Fruit fly (Drosophila melanogaster) whole organism, embryonic: Measurements from ENCODE around the gene Tctp.

Experiments used
- Atf6 ChIP-seq: fragments of 200-800 bp; sonication (Bioruptor generic); IDR thresholded peaks from 2 replicates; pipeline ENCODE4 v1.3.6; 2022; ENCODE audit warnings: missing biosample characterization, missing genetic modification characterization
- B-H2 ChIP-seq: fragments of 200-800 bp; sonication (Bioruptor generic); optimal IDR thresholded peaks from 2 replicates; lab custom pipeline; 2018; ENCODE audit warnings: missing biosample characterization, mild to moderate bottlenecking, missing genetic modification characterization
- Bgb ChIP-seq: fragments of 200-800 bp; sonication (Bioruptor generic); IDR thresholded peaks from 2 replicates; pipeline ENCODE4 v1.3.6; 2022; ENCODE audit warnings: missing biosample characterization, missing genetic modification characterization; ENCODE audit not compliant: partially characterized antibody
- Bteb2 ChIP-seq: fragments of 200-800 bp; sonication (Bioruptor generic); optimal IDR thresholded peaks from 2 replicates; lab custom pipeline; 2016; ENCODE audit warnings: missing biosample characterization, missing genetic modification characterization
- CG10147 ChIP-seq: fragments of 200-800 bp; sonication (Bioruptor generic); optimal IDR thresholded peaks from 2 replicates; lab custom pipeline; 2019; ENCODE audit warnings: missing biosample characterization, mild to moderate bottlenecking, missing genetic modification characterization, moderate library complexity
- CG10462 ChIP-seq: fragments of 200-800 bp; sonication (Bioruptor generic); optimal IDR thresholded peaks from 2 replicates; lab custom pipeline; 2016; ENCODE audit warnings: missing biosample characterization, missing genetic modification characterization
- CG10979 ChIP-seq: fragments of 200-800 bp; sonication (Bioruptor generic); optimal IDR thresholded peaks from 2 replicates; lab custom pipeline; 2018; ENCODE audit warnings: missing biosample characterization, mild to moderate bottlenecking, missing genetic modification characterization, moderate library complexity
- CG15479 ChIP-seq: fragments of 200-800 bp; sonication (Bioruptor generic); optimal IDR thresholded peaks from 3 replicates; lab custom pipeline; 2019; ENCODE audit warnings: missing biosample characterization, mild to moderate bottlenecking, missing genetic modification characterization, moderate library complexity
- CG15696 ChIP-seq: fragments of 200-800 bp; sonication (Bioruptor generic); optimal IDR thresholded peaks from 2 replicates; lab custom pipeline; 2019; ENCODE audit warnings: missing biosample characterization, mild to moderate bottlenecking, missing genetic modification characterization, moderate library complexity
- CG1602 ChIP-seq: fragments of 200-800 bp; sonication (Bioruptor generic); optimal IDR thresholded peaks from 3 replicates; lab custom pipeline; 2016; ENCODE audit warnings: missing biosample characterization, missing genetic modification characterization
- CG17359 ChIP-seq: fragments of 200-800 bp; sonication (Bioruptor generic); optimal IDR thresholded peaks from 3 replicates; lab custom pipeline; 2018; ENCODE audit warnings: missing biosample characterization, mild to moderate bottlenecking, missing genetic modification characterization, moderate library complexity
- CG42726 ChIP-seq: fragments of 200-800 bp; sonication (Bioruptor generic); IDR thresholded peaks from 2 replicates; pipeline ENCODE4 v1.3.6; 2022; ENCODE audit warnings: missing biosample characterization, missing genetic modification characterization; ENCODE audit not compliant: partially characterized antibody
- CG6175 ChIP-seq: fragments of 200-800 bp; sonication (Bioruptor generic); IDR thresholded peaks from 3 replicates; pipeline ENCODE4 v1.3.6; 2022; ENCODE audit warnings: missing biosample characterization, missing genetic modification characterization
- CG7786 ChIP-seq: fragments of 200-800 bp; sonication (Bioruptor generic); optimal IDR thresholded peaks from 2 replicates; lab custom pipeline; 2016; ENCODE audit warnings: missing biosample characterization, missing genetic modification characterization
- CG7839 ChIP-seq: fragments of 200-800 bp; sonication (Bioruptor generic); optimal IDR thresholded peaks from 3 replicates; lab custom pipeline; 2018; ENCODE audit warnings: missing biosample characterization, mild to moderate bottlenecking, missing genetic modification characterization, moderate library complexity
- CG8290 ChIP-seq, 3 experiments: fragments of 200-800 bp; sonication (Bioruptor generic); optimal IDR thresholded peaks; 2 replicates each; lab custom pipeline; 2016 to 2019; ENCODE audit warnings: missing biosample characterization in 3 of 3, missing genetic modification characterization in 3 of 3, mild to moderate bottlenecking in 2 of 3, moderate library complexity in 1 of 3
- CG8765 ChIP-seq: fragments of 200-800 bp; sonication (Bioruptor generic); IDR thresholded peaks from 2 replicates; pipeline ENCODE4 v1.3.6; 2022; ENCODE audit warnings: missing biosample characterization, missing genetic modification characterization
- CG9437 ChIP-seq: fragments of 200-800 bp; sonication (Bioruptor generic); optimal IDR thresholded peaks from 2 replicates; lab custom pipeline; 2018; ENCODE audit warnings: missing biosample characterization, mild to moderate bottlenecking, missing genetic modification characterization
- CHES-1-like ChIP-seq: fragments of 200-800 bp; sonication (Bioruptor generic); optimal IDR thresholded peaks from 2 replicates; lab custom pipeline; 2016; ENCODE audit warnings: missing biosample characterization, missing genetic modification characterization
- CoRest ChIP-seq: fragments of 200-800 bp; sonication (Bioruptor generic); optimal IDR thresholded peaks from 3 replicates; lab custom pipeline; 2018; ENCODE audit warnings: missing biosample characterization, mild to moderate bottlenecking, missing genetic modification characterization, moderate library complexity
- ERR ChIP-seq: fragments of 200-800 bp; sonication (Bioruptor generic); optimal IDR thresholded peaks from 2 replicates; lab custom pipeline; 2016; ENCODE audit warnings: missing biosample characterization, missing genetic modification characterization
- Ets97D ChIP-seq: fragments of 200-800 bp; sonication (Bioruptor generic); optimal IDR thresholded peaks from 3 replicates; lab custom pipeline; 2016; ENCODE audit warnings: missing biosample characterization, missing genetic modification characterization
- Fer2 ChIP-seq: fragments of 200-800 bp; sonication (Bioruptor generic); optimal IDR thresholded peaks from 2 replicates; lab custom pipeline; 2018; ENCODE audit warnings: missing biosample characterization, mild to moderate bottlenecking, missing genetic modification characterization, moderate library complexity
- HLHmδ ChIP-seq: fragments of 200-800 bp; sonication (Bioruptor generic); optimal IDR thresholded peaks from 2 replicates; lab custom pipeline; 2018; ENCODE audit warnings: missing biosample characterization, mild to moderate bottlenecking, missing genetic modification characterization, moderate library complexity
- HmgZ ChIP-seq: fragments of 200-800 bp; sonication (Bioruptor generic); optimal IDR thresholded peaks from 2 replicates; lab custom pipeline; 2018; ENCODE audit warnings: missing biosample characterization, mild to moderate bottlenecking, missing genetic modification characterization
- Hr51 ChIP-seq, 2 experiments: fragments of 200-800 bp; sonication (Bioruptor generic); optimal IDR thresholded peaks; 2 replicates in 1 of 2; 3 replicates in 1 of 2; lab custom pipeline; 2016 to 2018; ENCODE audit warnings: missing biosample characterization in 2 of 2, missing genetic modification characterization in 2 of 2, mild to moderate bottlenecking in 1 of 2, moderate library complexity in 1 of 2
- NC2α ChIP-seq: fragments of 200-800 bp; sonication (Bioruptor generic); optimal IDR thresholded peaks from 2 replicates; lab custom pipeline; 2016; ENCODE audit warnings: missing biosample characterization, missing genetic modification characterization
- Pdp1 ChIP-seq, 2 experiments: fragments of 200-800 bp; sonication (Bioruptor generic); optimal IDR thresholded peaks; 3 replicates each; lab custom pipeline; 2016; ENCODE audit warnings: missing biosample characterization in 2 of 2, missing genetic modification characterization in 2 of 2, mild to moderate bottlenecking in 1 of 2, moderate library complexity in 1 of 2
- amos ChIP-seq: fragments of 200-800 bp; sonication (Bioruptor generic); IDR thresholded peaks from 2 replicates; pipeline ENCODE4 v1.3.6; 2022; ENCODE audit warnings: missing biosample characterization, missing genetic modification characterization; ENCODE audit not compliant: partially characterized antibody
- ase ChIP-seq: fragments of 200-800 bp; sonication (Bioruptor generic); IDR thresholded peaks from 3 replicates; pipeline ENCODE4 v1.3.6; 2022; ENCODE audit warnings: missing biosample characterization, missing genetic modification characterization
- br ChIP-seq: fragments of >200 bp; optimal IDR thresholded peaks from 2 replicates; lab custom pipeline; 2017
- bsh ChIP-seq, 2 experiments: fragments of 200-800 bp; sonication (Bioruptor generic); optimal IDR thresholded peaks; 2 replicates each; lab custom pipeline; 2017 to 2018; ENCODE audit warnings: mild to moderate bottlenecking in 2 of 2, missing biosample characterization in 2 of 2, missing genetic modification characterization in 2 of 2, moderate library complexity in 1 of 2
- cato ChIP-seq: fragments of 200-800 bp; sonication (Bioruptor generic); optimal IDR thresholded peaks from 2 replicates; lab custom pipeline; 2016; ENCODE audit warnings: missing biosample characterization, missing genetic modification characterization, borderline replicate concordance
- ci ChIP-seq: fragments of 200-800 bp; sonication (Bioruptor generic); IDR thresholded peaks from 3 replicates; pipeline ENCODE4 v1.3.6; 2022; ENCODE audit warnings: missing biosample characterization, missing genetic modification characterization
- corto ChIP-seq: fragments of 200-800 bp; sonication (Bioruptor generic); optimal IDR thresholded peaks from 2 replicates; lab custom pipeline; 2016; ENCODE audit warnings: missing biosample characterization, mild to moderate bottlenecking, missing genetic modification characterization, moderate library complexity
- crol ChIP-seq: fragments of 200-800 bp; sonication (Bioruptor generic); IDR thresholded peaks from 2 replicates; pipeline ENCODE4 v1.3.6; 2022; ENCODE audit warnings: missing biosample characterization, missing genetic modification characterization
- cwo ChIP-seq: fragments of 200-800 bp; sonication (Bioruptor generic); optimal IDR thresholded peaks from 3 replicates; lab custom pipeline; 2017; ENCODE audit warnings: missing biosample characterization, missing genetic modification characterization, mild to moderate bottlenecking, moderate library complexity, missing genetic modification reagents
- dimm ChIP-seq: fragments of 200-800 bp; sonication (Bioruptor generic); IDR thresholded peaks from 2 replicates; pipeline ENCODE4 v1.3.6; 2022; ENCODE audit warnings: missing biosample characterization, missing genetic modification characterization
- disco-r ChIP-seq: fragments of 200-800 bp; sonication (Bioruptor generic); optimal IDR thresholded peaks from 2 replicates; lab custom pipeline; 2016; ENCODE audit warnings: missing biosample characterization, missing genetic modification characterization
- fd96Cb ChIP-seq: fragments of 200-800 bp; sonication (Bioruptor generic); optimal IDR thresholded peaks from 2 replicates; lab custom pipeline; 2018; ENCODE audit warnings: missing biosample characterization, mild to moderate bottlenecking, missing genetic modification characterization, moderate library complexity
- her ChIP-seq: fragments of 200-800 bp; sonication (Bioruptor generic); optimal IDR thresholded peaks from 2 replicates; lab custom pipeline; 2016; ENCODE audit warnings: missing biosample characterization, missing genetic modification characterization
- pb ChIP-seq: fragments of 200-800 bp; sonication (Bioruptor generic); optimal IDR thresholded peaks from 3 replicates; lab custom pipeline; 2016; ENCODE audit warnings: missing biosample characterization, missing genetic modification characterization
- peb ChIP-seq: fragments of 200-800 bp; sonication (Bioruptor generic); IDR thresholded peaks from 2 replicates; pipeline ENCODE4 v1.3.6; 2022; ENCODE audit warnings: missing biosample characterization, missing genetic modification characterization
- ro ChIP-seq: fragments of 200-800 bp; sonication (Bioruptor generic); IDR thresholded peaks from 2 replicates; pipeline ENCODE4 v1.3.6; 2022; ENCODE audit warnings: missing biosample characterization, missing genetic modification characterization
- schlank ChIP-seq: fragments of 200-800 bp; sonication (Bioruptor generic); optimal IDR thresholded peaks from 2 replicates; lab custom pipeline; 2018; ENCODE audit warnings: missing biosample characterization, mild to moderate bottlenecking, missing genetic modification characterization
- sisA ChIP-seq: fragments of 200-800 bp; sonication (Bioruptor generic); IDR thresholded peaks from 2 replicates; pipeline ENCODE4 v1.3.6; 2022; ENCODE audit warnings: missing biosample characterization, missing genetic modification characterization
- slp2 ChIP-seq: fragments of 200-800 bp; sonication (Bioruptor generic); optimal IDR thresholded peaks from 2 replicates; lab custom pipeline; 2016; ENCODE audit warnings: missing biosample characterization, missing genetic modification characterization
- sna ChIP-seq: fragments of 200-800 bp; sonication (Bioruptor generic); IDR thresholded peaks from 2 replicates; pipeline ENCODE4 v1.3.6; 2022; ENCODE audit warnings: missing biosample characterization, missing genetic modification characterization; ENCODE audit not compliant: partially characterized antibody

Tctp gene

DNA sequence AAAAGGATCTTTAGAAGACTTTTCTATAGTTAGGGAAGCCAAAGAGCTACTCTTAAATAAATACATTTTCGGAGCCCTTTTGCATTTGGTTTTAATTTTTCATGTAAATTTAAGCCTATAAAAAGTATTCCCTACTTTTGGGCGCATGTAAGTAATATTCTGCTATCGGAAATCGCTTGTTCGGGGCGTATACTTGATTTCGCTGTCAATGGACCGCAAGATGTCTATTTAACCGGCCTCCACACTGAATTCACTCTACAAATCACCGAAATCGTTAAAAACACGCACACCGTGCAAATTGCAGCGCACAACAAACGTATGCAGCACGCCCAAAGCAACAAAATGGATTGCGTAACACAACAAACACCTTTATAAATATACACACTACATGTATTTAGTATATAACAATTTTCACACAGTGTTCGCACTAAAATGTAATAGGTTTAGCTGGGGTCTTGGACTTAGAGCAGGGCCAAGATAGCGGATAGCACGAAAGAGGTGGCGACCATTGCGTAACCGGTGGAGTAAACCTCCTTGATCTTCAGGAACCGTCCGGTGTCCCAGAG, 1.2 kb upstream of the Tctp start (continued):
- TF ChIP-seq ro (no peak), CHES-1-like (GFP tag; lab: Kevin White, UChicago) (no peak), Atf6 (GFP tag; lab: Robert Waterston, UW) (0 out of 2 replicates have a peak, but pooled peaks have one; percentile 8), cato (GFP tag; lab: Kevin White, UChicago) (no peak), Ets97D (GFP tag; lab: Kevin White, UChicago) (peak; percentile 96), Pdp1 (GFP tag; optimal IDR thresholded peaks at IDR 0.05; lab: Kevin White, UChicago) (peak in 1 of 2 experiments; percentile 98), B-H2 (GFP tag; lab: Kevin White, UChicago) (no peak), HmgZ (peak; percentile 39), NC2α (GFP tag; lab: Kevin White, UChicago) (no peak), sisA (no peak), br (no peak), sna (GFP tag; lab: Robert Waterston, UW) (no peak), CG7839 (tag; lab: Kevin White, UChicago) (peak; percentile 11), schlank (no peak), CG10979 (tag; lab: Kevin White, UChicago) (peak; percentile 83), CG10462 (GFP tag; lab: Kevin White, UChicago) (no peak), CG8290 (GFP tag; optimal IDR thresholded peaks at IDR 0.05; lab: Kevin White, UChicago) (no peak), CG8290 (tag; optimal IDR thresholded peaks at IDR 0.05; lab: Kevin White, UChicago) (peak in 1 of 2 experiments; percentile 8), amos (GFP tag; lab: Robert Waterston, UW) (peak; percentile 2; the same call in 1 of the 2 replicates), Bgb (peak; percentile 34; the same call in 1 of the 2 replicates), CG17359 (no peak), CG15479 (GFP tag; lab: Kevin White, UChicago) (peak; percentile 35), CoRest (tag; lab: Kevin White, UChicago) (no peak), her (GFP tag; lab: Kevin White, UChicago) (no peak), CG6175 (GFP tag; lab: Robert Waterston, UW) (no peak), CG15696 (tag; lab: Kevin White, UChicago) (no peak), cwo (GFP tag; lab: Kevin White, UChicago) (no peak), CG8765 (GFP tag; lab: Robert Waterston, UW) (no peak), ci (GFP tag; lab: Robert Waterston, UW) (0 out of 3 replicates have a peak, but pooled peaks have one; percentile 28), corto (no peak), HLHmδ (no peak)

DNA sequence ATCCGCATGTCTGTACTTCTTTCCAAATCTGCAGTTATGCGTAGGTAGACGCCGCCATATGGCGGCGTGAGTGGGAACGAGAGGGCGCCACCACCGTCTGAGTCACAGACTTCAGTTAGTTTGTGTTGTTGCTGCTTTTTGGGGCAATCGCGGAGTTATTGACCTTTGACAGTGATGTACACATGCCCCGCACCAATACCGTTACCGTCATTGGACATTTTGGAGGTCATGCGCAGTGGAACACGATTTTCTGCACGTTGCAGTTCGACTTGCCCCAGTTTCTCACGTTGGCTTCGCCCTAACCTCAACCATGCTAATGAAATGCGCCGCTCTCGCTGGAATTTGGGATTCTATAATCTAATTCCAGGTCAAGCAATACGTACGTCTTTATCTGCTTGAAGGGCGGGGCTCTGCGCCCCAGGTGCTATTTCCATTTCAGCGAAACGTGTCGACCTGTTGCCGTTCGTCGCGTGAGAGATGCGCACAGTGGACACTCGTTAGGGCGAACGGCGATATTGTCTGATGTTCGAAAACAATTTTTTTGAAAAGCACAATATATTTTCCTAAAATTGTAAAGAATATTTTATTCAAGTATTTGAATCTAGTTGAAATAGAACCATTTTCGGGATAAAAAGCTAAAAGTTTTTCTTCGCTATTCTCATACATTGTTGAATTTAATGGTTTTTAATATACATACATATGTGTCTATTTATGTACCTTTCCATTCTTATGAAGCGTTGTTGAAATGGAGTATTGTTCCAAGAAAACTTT, 1.4 kb downstream of the Tctp start:
- TF ChIP-seq Fer2 (tag; lab: Kevin White, UChicago): peak; percentile 62
- TF ChIP-seq slp2 (GFP tag; lab: Kevin White, UChicago): peak; percentile 25
- peak in 1 of 2 experiments; percentile 69 for TF ChIP-seq bsh (GFP tag; optimal IDR thresholded peaks at IDR 0.05; lab: Kevin White, UChicago)
- TF ChIP-seq fd96Cb (tag; lab: Kevin White, UChicago): peak; percentile 59
- TF ChIP-seq ase (GFP tag; lab: Robert Waterston, UW): peak; percentile 74; the same call in 2 of the 3 replicates
- peak; percentile 37 for TF ChIP-seq CG9437
- peak; percentile 30 for TF ChIP-seq ERR (GFP tag; lab: Kevin White, UChicago)
- no peak for TF ChIP-seq CG42726 (GFP tag; lab: Robert Waterston, UW)
- peak; percentile 67 for TF ChIP-seq Bteb2 (GFP tag; lab: Kevin White, UChicago)
- peak; percentile 96 for TF ChIP-seq cwo (GFP tag; lab: Kevin White, UChicago)
- TF ChIP-seq pb (GFP tag; lab: Kevin White, UChicago): peak; percentile 34
- peak; percentile 49 to 63 for TF ChIP-seq Hr51 (GFP tag; optimal IDR thresholded peaks at IDR 0.05; lab: Kevin White, UChicago)
- 0 out of 2 replicates have a peak, but pooled peaks have one; percentile 27 for TF ChIP-seq dimm (GFP tag; lab: Robert Waterston, UW)
- peak; percentile 70 for TF ChIP-seq CG7786 (GFP tag; lab: Kevin White, UChicago)
- TF ChIP-seq crol: peak; percentile 56; the same call in 1 of the 2 replicates
- peak; percentile 41 for TF ChIP-seq disco-r (GFP tag; lab: Kevin White, UChicago)
- TF ChIP-seq CG10147: peak; percentile 53
- peak; percentile 45; the same call in 1 of the 2 replicates for TF ChIP-seq peb (GFP tag; lab: Robert Waterston, UW)
- TF ChIP-seq CG1602 (GFP tag; lab: Kevin White, UChicago): peak; percentile 23
